Fruit fly (Drosophila melanogaster) whole organism, prepupa: ENCODE measurements around the gene Snx27.

Source experiments
- CG7368 ChIP-seq: fragments of 200-800 bp; sonication (Bioruptor generic); optimal IDR thresholded peaks from 3 replicates; lab custom pipeline; 2016; ENCODE audit warnings: missing biosample characterization, missing genetic modification characterization
- CG8632 ChIP-seq: fragments of 200-800 bp; sonication (Bioruptor generic); optimal IDR thresholded peaks from 3 replicates; lab custom pipeline; 2016; ENCODE audit warnings: missing biosample characterization, missing genetic modification characterization
- Gug ChIP-seq: fragments of 200-800 bp; sonication (Bioruptor generic); IDR thresholded peaks from 2 replicates; pipeline ENCODE4 v1.3.6; 2022; ENCODE audit warnings: missing biosample characterization, missing genetic modification characterization
- Lpt ChIP-seq: fragments of 200-800 bp; sonication (Bioruptor generic); optimal IDR thresholded peaks from 3 replicates; lab custom pipeline; 2016; ENCODE audit warnings: missing biosample characterization, missing genetic modification characterization
- esn ChIP-seq: fragments of 200-800 bp; sonication (Bioruptor generic); optimal IDR thresholded peaks from 2 replicates; lab custom pipeline; 2016; ENCODE audit warnings: missing biosample characterization, mild to moderate bottlenecking, missing genetic modification characterization, moderate library complexity
- fkh ChIP-seq: fragments of 200-800 bp; sonication (Bioruptor generic); optimal IDR thresholded peaks from 3 replicates; lab custom pipeline; 2017; ENCODE audit warnings: missing biosample characterization, mild to moderate bottlenecking, missing genetic modification characterization, moderate library complexity
- net ChIP-seq: fragments of 200-800 bp; sonication (Bioruptor generic); optimal IDR thresholded peaks from 3 replicates; lab custom pipeline; 2016; ENCODE audit warnings: missing biosample characterization, missing genetic modification characterization

DNA sequence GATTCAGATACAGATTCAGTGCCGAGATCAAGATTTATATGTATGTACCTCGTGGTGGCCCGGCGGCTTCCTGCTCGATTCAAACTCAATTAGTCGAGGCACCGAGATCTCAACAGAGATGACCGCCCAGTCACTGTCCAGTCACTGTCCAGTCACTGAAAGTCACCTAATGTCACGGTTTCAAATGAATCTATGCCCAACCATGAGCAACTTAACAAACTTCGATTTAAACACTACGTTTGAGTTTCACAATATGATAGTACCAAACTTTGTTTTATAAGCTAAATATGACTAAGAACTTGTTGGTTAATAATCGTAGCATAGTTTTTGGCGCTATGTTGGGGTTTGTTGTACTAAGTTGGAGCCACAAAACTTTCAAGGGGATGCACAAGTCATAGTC is 32.7 kb downstream of the Snx27 start:
- TF ChIP-seq CG8632 (GFP tag; lab: Kevin White, UChicago) (no peak), fkh (GFP tag; lab: Kevin White, UChicago) (no peak), Lpt (no peak), net (GFP tag; lab: Kevin White, UChicago) (no peak), Gug (no peak), esn (GFP tag; lab: Kevin White, UChicago) (no peak), CG7368 (GFP tag; lab: Kevin White, UChicago) (no peak)
